Worm (Caenorhabditis elegans) whole organism, L3 larva: ENCODE results near the gene F35A5.1.

Experiments used
- ceh-82 ChIP-seq: fragments of 150-350 bp; optimal IDR thresholded peaks from 2 replicates; lab custom pipeline; 2014; ENCODE audit warnings: missing biosample characterization, missing genetic modification characterization
- elt-3 ChIP-seq, 3 experiments: fragments of 150-350 bp in 1 of 3; sonication (generic microtip) in 2 of 3; optimal IDR thresholded peaks; 2 replicates in 2 of 3; 4 replicates in 1 of 3; lab custom pipeline; 2014 to 2017; ENCODE audit warnings: missing biosample characterization in 3 of 3, missing genetic modification characterization in 3 of 3
- lin-15B ChIP-seq: fragments of 150-350 bp; optimal IDR thresholded peaks from 2 replicates; lab custom pipeline; 2014; ENCODE audit warnings: missing biosample characterization, missing genetic modification characterization
- nhr-11 ChIP-seq: fragments of 150-350 bp; optimal IDR thresholded peaks from 2 replicates; lab custom pipeline; 2014; ENCODE audit warnings: missing biosample characterization, missing genetic modification characterization
- snpc-4 ChIP-seq: fragments of 150-350 bp; optimal IDR thresholded peaks from 2 replicates; lab custom pipeline; 2014; ENCODE audit warnings: missing biosample characterization, missing genetic modification characterization

DNA sequence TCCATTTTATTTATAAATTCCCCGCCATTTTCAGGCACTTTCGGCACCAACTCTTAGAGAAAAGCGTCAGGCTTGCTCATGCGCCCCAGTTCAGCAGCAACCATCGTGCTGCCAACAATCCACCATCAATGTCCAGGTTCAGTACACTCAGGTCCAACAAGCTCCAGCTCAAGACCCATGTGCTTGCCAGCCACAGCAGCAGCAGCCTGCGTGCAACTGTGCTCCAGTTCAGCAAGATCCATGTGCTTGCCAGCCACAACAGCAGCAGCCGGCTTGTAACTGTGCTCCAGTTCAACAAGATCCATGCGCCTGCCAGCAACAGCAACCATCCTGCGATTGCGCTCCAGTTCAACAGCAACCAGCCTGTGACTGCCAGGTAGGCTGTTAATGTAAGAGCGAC lies 9.0 kb upstream of the F35A5.1 start:
- TF ChIP-seq ceh-82 (tag; lab: Kevin White, UChicago): no peak
- no peak for TF ChIP-seq lin-15B (tag; lab: Kevin White, UChicago)
- TF ChIP-seq elt-3 (tag; optimal IDR thresholded peaks at IDR 0.05; lab: Kevin White, UChicago): no peak
- TF ChIP-seq nhr-11: no peak
- TF ChIP-seq snpc-4: no peak
